Fruit fly (Drosophila melanogaster) whole organism, embryonic: ENCODE measurements around the gene Taf11.

Source experiments
- Atf-2 ChIP-seq: fragments of 200-800 bp; sonication (Bioruptor generic); optimal IDR thresholded peaks from 2 replicates; lab custom pipeline; 2016; ENCODE audit warnings: missing biosample characterization, missing genetic modification characterization
- CG10979 ChIP-seq: fragments of 200-800 bp; sonication (Bioruptor generic); optimal IDR thresholded peaks from 2 replicates; lab custom pipeline; 2018; ENCODE audit warnings: missing biosample characterization, mild to moderate bottlenecking, missing genetic modification characterization, moderate library complexity
- CG11398 ChIP-seq: fragments of 200-800 bp; sonication (Bioruptor generic); optimal IDR thresholded peaks from 2 replicates; lab custom pipeline; 2016; ENCODE audit warnings: missing biosample characterization, missing genetic modification characterization
- CG11695 ChIP-seq: fragments of 200-800 bp; sonication (Bioruptor generic); IDR thresholded peaks from 3 replicates; pipeline ENCODE4 v1.3.6; 2022; ENCODE audit warnings: missing biosample characterization, missing genetic modification characterization
- CG12299 ChIP-seq: fragments of 200-800 bp; sonication (Bioruptor generic); optimal IDR thresholded peaks from 2 replicates; lab custom pipeline; 2018; ENCODE audit warnings: missing biosample characterization, mild to moderate bottlenecking, missing genetic modification characterization
- CG12942 ChIP-seq: fragments of 200-800 bp; sonication (Bioruptor generic); optimal IDR thresholded peaks from 3 replicates; lab custom pipeline; 2016; ENCODE audit warnings: missing biosample characterization, missing genetic modification characterization
- CG14710 ChIP-seq: fragments of 200-800 bp; sonication (Bioruptor generic); optimal IDR thresholded peaks from 3 replicates; lab custom pipeline; 2019; ENCODE audit warnings: missing biosample characterization, mild to moderate bottlenecking, missing genetic modification characterization, moderate library complexity
- CG15514 ChIP-seq: fragments of 200-800 bp; sonication (Bioruptor generic); optimal IDR thresholded peaks from 3 replicates; lab custom pipeline; 2017; ENCODE audit warnings: missing biosample characterization, missing genetic modification characterization, mild to moderate bottlenecking, moderate library complexity, missing genetic modification reagents
- CG1647 ChIP-seq: fragments of 200-800 bp; sonication (Bioruptor generic); optimal IDR thresholded peaks from 3 replicates; lab custom pipeline; 2016; ENCODE audit warnings: missing biosample characterization, missing genetic modification characterization
- CG16779 ChIP-seq: fragments of 200-800 bp; sonication (Bioruptor generic); IDR thresholded peaks from 2 replicates; pipeline ENCODE4 v1.3.6; 2022; ENCODE audit warnings: missing biosample characterization, missing genetic modification characterization
- CG17568 ChIP-seq: fragments of 200-800 bp; sonication (Bioruptor generic); optimal IDR thresholded peaks from 2 replicates; lab custom pipeline; 2018; ENCODE audit warnings: missing biosample characterization, mild to moderate bottlenecking, missing genetic modification characterization, moderate library complexity
- CG18619 ChIP-seq: fragments of 200-800 bp; sonication (Bioruptor generic); optimal IDR thresholded peaks from 3 replicates; lab custom pipeline; 2017; ENCODE audit warnings: missing biosample characterization, mild to moderate bottlenecking, missing genetic modification characterization
- CG31365 ChIP-seq: fragments of 200-800 bp; sonication (Bioruptor generic); optimal IDR thresholded peaks from 2 replicates; lab custom pipeline; 2018; ENCODE audit warnings: missing biosample characterization, mild to moderate bottlenecking, missing genetic modification characterization
- CG34376 ChIP-seq: fragments of 200-800 bp; sonication (Bioruptor generic); optimal IDR thresholded peaks from 2 replicates; lab custom pipeline; 2018; ENCODE audit warnings: missing biosample characterization, mild to moderate bottlenecking, missing genetic modification characterization
- CG42726 ChIP-seq: fragments of 200-800 bp; sonication (Bioruptor generic); IDR thresholded peaks from 2 replicates; pipeline ENCODE4 v1.3.6; 2022; ENCODE audit warnings: missing biosample characterization, missing genetic modification characterization; ENCODE audit not compliant: partially characterized antibody
- CG5245 ChIP-seq: fragments of 200-800 bp; sonication (Bioruptor generic); optimal IDR thresholded peaks from 3 replicates; lab custom pipeline; 2016; ENCODE audit warnings: missing biosample characterization, missing genetic modification characterization
- CG6654 ChIP-seq: fragments of 200-800 bp; sonication (Bioruptor generic); optimal IDR thresholded peaks from 2 replicates; lab custom pipeline; 2017; ENCODE audit warnings: missing biosample characterization, mild to moderate bottlenecking, missing genetic modification characterization
- CG6683 ChIP-seq: fragments of 200-800 bp; sonication (Bioruptor generic); optimal IDR thresholded peaks from 2 replicates; lab custom pipeline; 2017; ENCODE audit warnings: missing biosample characterization, mild to moderate bottlenecking, missing genetic modification characterization, missing genetic modification reagents
- CG6689 ChIP-seq: fragments of 200-800 bp; sonication (Bioruptor generic); IDR thresholded peaks from 2 replicates; pipeline ENCODE4 v1.3.6; 2022; ENCODE audit warnings: missing biosample characterization, missing genetic modification characterization
- CG6854 ChIP-seq: fragments of 200-800 bp; sonication (Bioruptor generic); optimal IDR thresholded peaks from 3 replicates; lab custom pipeline; 2017; ENCODE audit warnings: missing biosample characterization, mild to moderate bottlenecking, missing genetic modification characterization
- CG7372 ChIP-seq: fragments of 200-800 bp; sonication (Bioruptor generic); IDR thresholded peaks from 2 replicates; pipeline ENCODE4 v1.3.6; 2022; ENCODE audit warnings: missing biosample characterization, missing genetic modification characterization
- CG8388 ChIP-seq: fragments of 200-800 bp; sonication (Bioruptor generic); optimal IDR thresholded peaks from 2 replicates; lab custom pipeline; 2019; ENCODE audit warnings: missing biosample characterization, mild to moderate bottlenecking, missing genetic modification characterization, moderate library complexity
- CTCF ChIP-seq: fragments of 200-800 bp; sonication (Bioruptor generic); optimal IDR thresholded peaks from 2 replicates; lab custom pipeline; 2017; ENCODE audit warnings: missing biosample characterization, mild to moderate bottlenecking, missing genetic modification characterization, moderate library complexity
- CrebB ChIP-seq: fragments of 200-800 bp; sonication (Bioruptor generic); optimal IDR thresholded peaks from 3 replicates; lab custom pipeline; 2018; ENCODE audit warnings: missing biosample characterization, mild to moderate bottlenecking, missing genetic modification characterization
- Deaf1 ChIP-seq: fragments of 200-800 bp; optimal IDR thresholded peaks from 3 replicates; lab custom pipeline; 2019; ENCODE audit warnings: missing biosample characterization, mild to moderate bottlenecking, missing genetic modification characterization, moderate library complexity
- Doc3 ChIP-seq: fragments of 200-800 bp; sonication (Bioruptor generic); IDR thresholded peaks from 3 replicates; pipeline ENCODE4 v1.3.6; 2022; ENCODE audit warnings: missing biosample characterization, missing genetic modification characterization; ENCODE audit not compliant: partially characterized antibody
- Eip74EF ChIP-seq, 2 experiments: fragments of 200-800 bp in 1 of 2; fragments of >200 bp in 1 of 2; sonication (Bioruptor generic) in 1 of 2; optimal IDR thresholded peaks; 2 replicates each; lab custom pipeline; 2017 to 2019; ENCODE audit warnings: missing biosample characterization in 2 of 2, missing genetic modification characterization in 2 of 2, mild to moderate bottlenecking in 1 of 2, moderate library complexity in 1 of 2
- Elba2 ChIP-seq: fragments of 200-800 bp; sonication (Bioruptor generic); optimal IDR thresholded peaks from 3 replicates; lab custom pipeline; 2016; ENCODE audit warnings: missing biosample characterization, missing genetic modification characterization
- Hr78 ChIP-seq, 2 experiments: fragments of 200-800 bp in 1 of 2; fragments of >200 bp in 1 of 2; sonication (Bioruptor generic) in 1 of 2; optimal IDR thresholded peaks; 2 replicates each; lab custom pipeline; 2017 to 2019; ENCODE audit warnings: missing biosample characterization in 2 of 2, missing genetic modification characterization in 2 of 2, mild to moderate bottlenecking in 1 of 2, moderate library complexity in 1 of 2
- MBD-R2 ChIP-seq: fragments of 200-800 bp; sonication (Bioruptor generic); IDR thresholded peaks from 2 replicates; pipeline ENCODE4 v1.3.6; 2022; ENCODE audit warnings: missing biosample characterization, missing genetic modification characterization
- Mad ChIP-seq: fragments of 200-800 bp; sonication (Bioruptor generic); optimal IDR thresholded peaks from 2 replicates; lab custom pipeline; 2016; ENCODE audit warnings: missing biosample characterization, missing genetic modification characterization
- Ptx1 ChIP-seq: fragments of 200-800 bp; sonication (Bioruptor generic); IDR thresholded peaks from 2 replicates; pipeline ENCODE4 v1.3.6; 2022; ENCODE audit warnings: missing biosample characterization, missing genetic modification characterization
- Sry-β ChIP-seq: fragments of 200-800 bp; sonication (Bioruptor generic); optimal IDR thresholded peaks from 2 replicates; lab custom pipeline; 2018; ENCODE audit warnings: missing biosample characterization, mild to moderate bottlenecking, missing genetic modification characterization, moderate library complexity
- Ssrp ChIP-seq: fragments of 200-800 bp; sonication (Bioruptor generic); optimal IDR thresholded peaks from 2 replicates; lab custom pipeline; 2018; ENCODE audit warnings: missing biosample characterization, mild to moderate bottlenecking, missing genetic modification characterization, moderate library complexity
- TFAM ChIP-seq: fragments of 200-800 bp; sonication (Bioruptor generic); optimal IDR thresholded peaks from 2 replicates; lab custom pipeline; 2017; ENCODE audit warnings: missing biosample characterization, missing genetic modification characterization, inconsistent platforms
- Tbp ChIP-seq: fragments of >200 bp; optimal IDR thresholded peaks from 2 replicates; lab custom pipeline; 2018; ENCODE audit warnings: missing biosample characterization, missing genetic modification characterization
- Xrp1 ChIP-seq: fragments of 200-800 bp; sonication (Bioruptor generic); IDR thresholded peaks from 2 replicates; pipeline ENCODE4 v1.3.6; 2022; ENCODE audit warnings: missing biosample characterization, missing genetic modification characterization
- cad ChIP-seq: fragments of >200 bp; optimal IDR thresholded peaks from 2 replicates; lab custom pipeline; 2017; ENCODE audit warnings: missing biosample characterization, missing genetic modification characterization
- chn ChIP-seq: fragments of 200-800 bp; sonication (Bioruptor generic); optimal IDR thresholded peaks from 2 replicates; lab custom pipeline; 2016; ENCODE audit warnings: missing biosample characterization, missing genetic modification characterization
- fd102C ChIP-seq: fragments of 200-800 bp; sonication (Bioruptor generic); optimal IDR thresholded peaks from 2 replicates; lab custom pipeline; 2018; ENCODE audit warnings: missing biosample characterization, mild to moderate bottlenecking, missing genetic modification characterization, moderate library complexity
- ftz-f1 ChIP-seq: fragments of 200-800 bp; sonication (Bioruptor generic); optimal IDR thresholded peaks from 2 replicates; lab custom pipeline; 2016; ENCODE audit warnings: missing biosample characterization, missing genetic modification characterization
- fu2 ChIP-seq: fragments of 200-800 bp; sonication (Bioruptor generic); optimal IDR thresholded peaks from 2 replicates; lab custom pipeline; 2016; ENCODE audit warnings: missing biosample characterization, missing genetic modification characterization
- hbn ChIP-seq: fragments of 200-800 bp; sonication (Bioruptor generic); IDR thresholded peaks from 2 replicates; pipeline ENCODE4 v1.3.6; 2022; ENCODE audit warnings: missing biosample characterization, missing genetic modification characterization; ENCODE audit not compliant: partially characterized antibody
- her ChIP-seq: fragments of 200-800 bp; sonication (Bioruptor generic); optimal IDR thresholded peaks from 2 replicates; lab custom pipeline; 2016; ENCODE audit warnings: missing biosample characterization, missing genetic modification characterization
- kay ChIP-seq: fragments of 200-800 bp; sonication (Bioruptor generic); optimal IDR thresholded peaks from 2 replicates; lab custom pipeline; 2016; ENCODE audit warnings: missing biosample characterization, missing genetic modification characterization
- lilli ChIP-seq: fragments of 200-800 bp; sonication (Bioruptor generic); optimal IDR thresholded peaks from 3 replicates; lab custom pipeline; 2016; ENCODE audit warnings: missing biosample characterization, missing genetic modification characterization
- mirr ChIP-seq: fragments of 200-800 bp; sonication (Bioruptor generic); optimal IDR thresholded peaks from 3 replicates; lab custom pipeline; 2018; ENCODE audit warnings: missing biosample characterization, mild to moderate bottlenecking, missing genetic modification characterization
- sens-2 ChIP-seq: fragments of 200-800 bp; sonication (Bioruptor generic); IDR thresholded peaks from 2 replicates; pipeline ENCODE4 v1.3.6; 2022; ENCODE audit warnings: missing biosample characterization, missing genetic modification characterization
- sug ChIP-seq: fragments of 200-800 bp; optimal IDR thresholded peaks from 2 replicates; lab custom pipeline; 2019; ENCODE audit warnings: missing biosample characterization, mild to moderate bottlenecking, missing genetic modification characterization, moderate library complexity
- usp ChIP-seq: fragments of >200 bp; optimal IDR thresholded peaks from 2 replicates; lab custom pipeline; 2017; ENCODE audit warnings: missing biosample characterization, missing genetic modification characterization
- wdn ChIP-seq: fragments of 200-800 bp; sonication (Bioruptor generic); IDR thresholded peaks from 2 replicates; pipeline ENCODE4 v1.3.6; 2022; ENCODE audit warnings: missing biosample characterization, missing genetic modification characterization

Taf11 gene

dm6 chr2L:9758856-9759255 is 4.2 kb downstream of the Taf11 start (continued):
- TF ChIP-seq CG6689 (GFP tag; lab: Robert Waterston, UW) (peak; percentile 32; the same call in 1 of the 2 replicates), CG6683 (no peak), Ssrp (tag; lab: Kevin White, UChicago) (no peak), CG7372 (GFP tag; lab: Robert Waterston, UW) (no peak), CG16779 (GFP tag; lab: Robert Waterston, UW) (no peak), CG11398 (GFP tag; lab: Kevin White, UChicago) (no peak), Atf-2 (GFP tag; lab: Kevin White, UChicago) (no peak), sens-2 (0 out of 2 replicates have a peak, but pooled peaks have one; percentile 6), CG12942 (GFP tag; lab: Kevin White, UChicago) (peak; percentile 18), Doc3 (GFP tag; lab: Robert Waterston, UW) (peak; percentile 92), Hr78 (GFP tag; optimal IDR thresholded peaks at IDR 0.05; lab: Kevin White, UChicago) (no peak), cad (GFP tag; lab: Kevin White, UChicago) (no peak), Deaf1 (tag; lab: Kevin White, UChicago) (peak; percentile 96), CG42726 (GFP tag; lab: Robert Waterston, UW) (peak; percentile 93), CG6654 (GFP tag; lab: Kevin White, UChicago) (no peak), CG10979 (tag; lab: Kevin White, UChicago) (peak; percentile 39), lilli (peak; percentile 62), her (peak; percentile 57), chn (GFP tag; lab: Kevin White, UChicago) (peak; percentile 65), CG34376 (GFP tag; lab: Kevin White, UChicago) (peak; percentile 43), sug (peak; percentile 65), Tbp (GFP tag; lab: Kevin White, UChicago) (no peak), fu2 (GFP tag; lab: Kevin White, UChicago) (peak; percentile 63), Sry-β (GFP tag; lab: Kevin White, UChicago) (peak; percentile 37), mirr (GFP tag; lab: Kevin White, UChicago) (peak; percentile 64), CG8388 (GFP tag; lab: Kevin White, UChicago) (no peak), CG11695 (GFP tag; lab: Robert Waterston, UW) (peak; percentile 47; the same call in 1 of the 3 replicates), CG6854 (GFP tag; lab: Kevin White, UChicago) (no peak), CG18619 (no peak), ftz-f1 (no peak), CG31365 (peak; percentile 16), TFAM (GFP tag; lab: Kevin White, UChicago) (no peak), CG5245 (GFP tag; lab: Kevin White, UChicago) (no peak), fd102C (GFP tag; lab: Kevin White, UChicago) (no peak), CG1647 (peak; percentile 53), Ptx1 (GFP tag; lab: Robert Waterston, UW) (peak; percentile 65), hbn (GFP tag; lab: Robert Waterston, UW) (peak; percentile 89), Mad (peak; percentile 38), MBD-R2 (GFP tag; lab: Robert Waterston, UW) (peak; percentile 87), CG15514 (GFP tag; lab: Kevin White, UChicago) (peak; percentile 97), CG14710 (tag; lab: Kevin White, UChicago) (peak; percentile 53), wdn (GFP tag; lab: Robert Waterston, UW) (peak; percentile 69), CG12299 (no peak), CrebB (tag; lab: Kevin White, UChicago) (no peak), Xrp1 (peak; percentile 39; the same call in 1 of the 2 replicates), Elba2 (GFP tag; lab: Kevin White, UChicago) (no peak), kay (GFP tag; lab: Kevin White, UChicago) (no peak), Eip74EF (GFP tag; optimal IDR thresholded peaks at IDR 0.05; lab: Kevin White, UChicago) (no peak), CTCF (GFP tag; lab: Kevin White, UChicago) (peak; percentile 24), usp (no peak), CG17568 (no peak)
